Worm (Caenorhabditis elegans) whole organism, L3 larva: ENCODE measurements around the gene Y49F6B.6.
A peak's percentile ranks its signal among the peaks of the same experiment; 100 is the strongest.

Source experiments
- R02D3.7 ChIP-seq: fragments of 150-350 bp; optimal IDR thresholded peaks from 2 replicates; lab custom pipeline; 2014; ENCODE audit warnings: missing biosample characterization, missing genetic modification characterization
- ZK546.5 ChIP-seq: sonication (generic microtip); optimal IDR thresholded peaks from 2 replicates; lab custom pipeline; 2017; ENCODE audit warnings: missing biosample characterization, missing genetic modification characterization
- ama-1 ChIP-seq: fragments of 150-350 bp; optimal IDR thresholded peaks from 2 replicates; lab custom pipeline; 2018
- ceh-16 ChIP-seq: sonication (generic microtip); optimal IDR thresholded peaks from 2 replicates; lab custom pipeline; 2017; ENCODE audit warnings: missing biosample characterization, missing genetic modification characterization
- ceh-82 ChIP-seq: fragments of 150-350 bp; optimal IDR thresholded peaks from 2 replicates; lab custom pipeline; 2014; ENCODE audit warnings: missing biosample characterization, missing genetic modification characterization
- ceh-9 ChIP-seq: sonication (generic microtip); optimal IDR thresholded peaks from 2 replicates; lab custom pipeline; 2018; ENCODE audit warnings: missing biosample characterization, missing genetic modification characterization
- daf-12 ChIP-seq: fragments of 150-350 bp; optimal IDR thresholded peaks from 2 replicates; lab custom pipeline; 2014; ENCODE audit warnings: missing biosample characterization, missing genetic modification reagents, missing genetic modification characterization
- egl-27 ChIP-seq: sonication (generic microtip); optimal IDR thresholded peaks from 4 replicates; lab custom pipeline; 2017; ENCODE audit warnings: missing biosample characterization, missing genetic modification reagents, missing genetic modification characterization
- egl-5 ChIP-seq: fragments of 150-350 bp; optimal IDR thresholded peaks from 2 replicates; lab custom pipeline; 2017; ENCODE audit warnings: missing biosample characterization, missing genetic modification reagents, missing genetic modification characterization, inconsistent platforms
- elt-1 ChIP-seq: fragments of 150-350 bp; optimal IDR thresholded peaks from 2 replicates; lab custom pipeline; 2014; ENCODE audit warnings: missing biosample characterization, missing genetic modification characterization
- elt-2 ChIP-seq: sonication (generic microtip); optimal IDR thresholded peaks from 2 replicates; lab custom pipeline; 2016; ENCODE audit warnings: missing genetic modification reagents, mild to moderate bottlenecking, missing genetic modification characterization, missing compliant biosample characterization
- elt-3 ChIP-seq, 3 experiments: fragments of 150-350 bp in 1 of 3; sonication (generic microtip) in 2 of 3; optimal IDR thresholded peaks; 2 replicates in 2 of 3; 4 replicates in 1 of 3; lab custom pipeline; 2014 to 2017; ENCODE audit warnings: missing biosample characterization in 3 of 3, missing genetic modification characterization in 3 of 3
- fkh-10 ChIP-seq: sonication (generic microtip); optimal IDR thresholded peaks from 2 replicates; lab custom pipeline; 2017; ENCODE audit warnings: missing biosample characterization, missing genetic modification reagents, missing genetic modification characterization
- fkh-2 ChIP-seq: fragments of 150-350 bp; optimal IDR thresholded peaks from 2 replicates; lab custom pipeline; 2014; ENCODE audit warnings: missing biosample characterization, missing genetic modification reagents, missing genetic modification characterization
- fos-1 ChIP-seq: fragments of 150-350 bp; optimal IDR thresholded peaks from 2 replicates; lab custom pipeline; 2014; ENCODE audit warnings: missing biosample characterization, missing genetic modification characterization
- hmg-11 ChIP-seq: sonication (generic microtip); optimal IDR thresholded peaks from 2 replicates; lab custom pipeline; 2016; ENCODE audit warnings: missing genetic modification characterization, missing compliant biosample characterization
- jun-1 ChIP-seq: fragments of 150-350 bp; optimal IDR thresholded peaks from 2 replicates; lab custom pipeline; 2014; ENCODE audit warnings: missing biosample characterization, missing genetic modification reagents, missing genetic modification characterization
- lin-15B ChIP-seq: fragments of 150-350 bp; optimal IDR thresholded peaks from 2 replicates; lab custom pipeline; 2014; ENCODE audit warnings: missing biosample characterization, missing genetic modification characterization
- lin-39 ChIP-seq: fragments of 150-350 bp; optimal IDR thresholded peaks from 2 replicates; lab custom pipeline; 2018; ENCODE audit warnings: missing biosample characterization, missing genetic modification reagents, missing genetic modification characterization
- lsy-12 ChIP-seq: sonication (generic microtip); optimal IDR thresholded peaks from 2 replicates; lab custom pipeline; 2016; ENCODE audit warnings: mild to moderate bottlenecking, missing genetic modification characterization, missing compliant biosample characterization
- mdl-1 ChIP-seq: fragments of 150-350 bp; optimal IDR thresholded peaks from 2 replicates; lab custom pipeline; 2014; ENCODE audit warnings: missing biosample characterization, missing genetic modification characterization
- mml-1 ChIP-seq: fragments of 150-350 bp; sonication (generic microtip); optimal IDR thresholded peaks from 3 replicates; lab custom pipeline; 2014; ENCODE audit warnings: missing biosample characterization, missing genetic modification characterization
- nfya-1 ChIP-seq: sonication (generic microtip); optimal IDR thresholded peaks from 2 replicates; lab custom pipeline; 2017; ENCODE audit warnings: missing genetic modification characterization, mild to moderate bottlenecking, missing compliant biosample characterization, antibody characterized with exemption, moderate library complexity; ENCODE audit not compliant: insufficient read depth
- nhr-12 ChIP-seq: fragments of 150-350 bp; optimal IDR thresholded peaks from 2 replicates; lab custom pipeline; 2014; ENCODE audit warnings: missing biosample characterization, missing genetic modification characterization
- nhr-23 ChIP-seq: fragments of 150-350 bp; optimal IDR thresholded peaks from 2 replicates; lab custom pipeline; 2014; ENCODE audit warnings: missing biosample characterization, missing genetic modification reagents, missing genetic modification characterization
- nhr-237 ChIP-seq: fragments of 150-350 bp; optimal IDR thresholded peaks from 2 replicates; lab custom pipeline; 2014; ENCODE audit warnings: missing biosample characterization, missing genetic modification characterization
- nhr-25 ChIP-seq: sonication (generic microtip); optimal IDR thresholded peaks from 2 replicates; lab custom pipeline; 2017; ENCODE audit warnings: missing biosample characterization, missing genetic modification characterization
- nhr-28 ChIP-seq: fragments of 150-350 bp; optimal IDR thresholded peaks from 2 replicates; lab custom pipeline; 2014; ENCODE audit warnings: missing biosample characterization, missing genetic modification characterization
- nhr-43 ChIP-seq: sonication (generic microtip); optimal IDR thresholded peaks from 2 replicates; lab custom pipeline; 2016; ENCODE audit warnings: mild to moderate bottlenecking, missing genetic modification characterization, missing compliant biosample characterization; ENCODE audit not compliant: poor library complexity, severe bottlenecking
- nhr-67 ChIP-seq: fragments of 150-350 bp; optimal IDR thresholded peaks from 2 replicates; lab custom pipeline; 2014; ENCODE audit warnings: missing biosample characterization, missing genetic modification characterization
- nhr-76 ChIP-seq: fragments of 150-350 bp; sonication (generic microtip); optimal IDR thresholded peaks from 5 replicates; lab custom pipeline; 2014; ENCODE audit warnings: missing biosample characterization, missing genetic modification characterization
- nhr-77 ChIP-seq: fragments of 150-350 bp; optimal IDR thresholded peaks from 2 replicates; lab custom pipeline; 2014; ENCODE audit warnings: missing biosample characterization, missing genetic modification characterization
- snpc-4 ChIP-seq: fragments of 150-350 bp; optimal IDR thresholded peaks from 2 replicates; lab custom pipeline; 2014; ENCODE audit warnings: missing biosample characterization, missing genetic modification characterization
- tbx-2 ChIP-seq: sonication (generic microtip); optimal IDR thresholded peaks from 2 replicates; lab custom pipeline; 2016; ENCODE audit warnings: mild to moderate bottlenecking, missing genetic modification characterization, missing compliant biosample characterization
- unc-39 ChIP-seq: sonication (generic microtip); optimal IDR thresholded peaks from 4 replicates; lab custom pipeline; 2017; ENCODE audit warnings: missing biosample characterization, missing genetic modification characterization
- unc-62 ChIP-seq: fragments of 150-350 bp; sonication (generic microtip); optimal IDR thresholded peaks from 4 replicates; lab custom pipeline; 2014; ENCODE audit warnings: missing biosample characterization, missing genetic modification reagents, missing genetic modification characterization
- zag-1 ChIP-seq: fragments of 150-350 bp; optimal IDR thresholded peaks from 2 replicates; lab custom pipeline; 2014; ENCODE audit warnings: missing biosample characterization, missing genetic modification characterization
- ztf-4 ChIP-seq: fragments of 150-350 bp; optimal IDR thresholded peaks from 2 replicates; lab custom pipeline; 2014; ENCODE audit warnings: missing biosample characterization, missing genetic modification characterization

Y49F6B.6 gene

ce11 chrII:3473744-3474143, 827 bp downstream of the Y49F6B.6 start, which contains the start of gene sdz-32:
Gene sdz-32, plus strand, starts transcription at chrII:3474044.
- TF ChIP-seq ceh-9 (no peak), nhr-12 (tag; lab: Kevin White, UChicago) (no peak), hmg-11 (tag; lab: Kevin White, UChicago) (no peak)

- TF ChIP-seq tbx-2 (no peak), zag-1 (no peak), elt-1 (no peak), elt-3 (tag; optimal IDR thresholded peaks at IDR 0.05; lab: Kevin White, UChicago) (no peak), ceh-82 (tag; lab: Kevin White, UChicago) (no peak), nhr-25 (tag; lab: Kevin White, UChicago) (no peak), lin-15B (tag; lab: Kevin White, UChicago) (no peak), ZK546.5 (tag; lab: Kevin White, UChicago) (no peak), fkh-2 (tag; lab: Kevin White, UChicago) (no peak), fos-1 (tag; lab: Kevin White, UChicago) (no peak), mdl-1 (tag; lab: Kevin White, UChicago) (no peak), ztf-4 (tag; lab: Kevin White, UChicago) (no peak), unc-62 (GFP tag; lab: Kevin White, UChicago) (no peak), lin-39 (tag; lab: Kevin White, UChicago) (no peak), nhr-237 (tag; lab: Kevin White, UChicago) (no peak), daf-12 (tag; lab: Kevin White, UChicago) (no peak), ama-1 (no peak), nhr-77 (tag; lab: Kevin White, UChicago) (no peak), nhr-43 (no peak)
Observed at ce11 chrII:3476536-3476935, 3.6 kb downstream of the Y49F6B.6 start.

- TF ChIP-seq fos-1 (tag; lab: Kevin White, UChicago), result no peak
- TF ChIP-seq snpc-4 (tag; lab: Kevin White, UChicago), result no peak
- TF ChIP-seq daf-12 (tag; lab: Kevin White, UChicago), result no peak
- no peak for TF ChIP-seq mml-1 (tag; lab: Kevin White, UChicago)
- no peak for TF ChIP-seq nhr-76 (tag; lab: Kevin White, UChicago)
- TF ChIP-seq nhr-23, result no peak
- no peak for TF ChIP-seq unc-39 (tag; lab: Kevin White, UChicago)
- TF ChIP-seq ceh-9, result no peak
- no peak for TF ChIP-seq lsy-12 (tag; lab: Kevin White, UChicago)
- no peak for TF ChIP-seq egl-27
- TF ChIP-seq R02D3.7, result no peak
- TF ChIP-seq jun-1 (tag; lab: Kevin White, UChicago), result no peak
- TF ChIP-seq nhr-28 (tag; lab: Kevin White, UChicago), result no peak
- TF ChIP-seq ztf-4 (tag; lab: Kevin White, UChicago), result no peak
- TF ChIP-seq, all 47 proteins: peak for 0
Observed at ce11 chrII:3477171-3477570, 4.3 kb downstream of the Y49F6B.6 start, which contains the start of gene fbxb-104. Gene fbxb-104, minus strand, starts transcription at chrII:3477271.

ce11 chrII:3481584-3481983, 8.7 kb downstream of the Y49F6B.6 start, which contains the start of gene Y49F6B.8:
Gene Y49F6B.8, minus strand, starts transcription at chrII:3481684.
- no peak for TF ChIP-seq ceh-16 (tag; lab: Kevin White, UChicago)
- no peak for TF ChIP-seq nhr-76 (tag; lab: Kevin White, UChicago)

ce11 chrII:3482231-3482630, 9.3 kb downstream of the Y49F6B.6 start, which contains the start of gene smu-2:
Gene smu-2, plus strand, starts transcription at chrII:3482408.
- peak; percentile 55 for TF ChIP-seq snpc-4 (tag; lab: Kevin White, UChicago)
- peak; percentile 59 for TF ChIP-seq lin-39 (tag; lab: Kevin White, UChicago)
- peak; percentile 91 for TF ChIP-seq lin-15B (tag; lab: Kevin White, UChicago)
- peak; percentile 20 for TF ChIP-seq nhr-25 (tag; lab: Kevin White, UChicago)
- TF ChIP-seq lsy-12 (tag; lab: Kevin White, UChicago), result no peak
- peak; percentile 1 for TF ChIP-seq R02D3.7
- peak; percentile 55 for TF ChIP-seq nfya-1
- peak; percentile 11 for TF ChIP-seq elt-2 (tag; lab: Kevin White, UChicago)
- peak; percentile 17 for TF ChIP-seq nhr-23
- peak; percentile 17 for TF ChIP-seq fkh-10 (GFP tag; lab: Kevin White, UChicago)
- TF ChIP-seq elt-3 (tag; optimal IDR thresholded peaks at IDR 0.05; lab: Kevin White, UChicago), result no peak
- TF ChIP-seq elt-1, result no peak
- no peak for TF ChIP-seq nhr-67 (tag; lab: Kevin White, UChicago)
- TF ChIP-seq tbx-2, result no peak
- TF ChIP-seq egl-5 (tag; lab: Kevin White, UChicago), result peak; percentile 69
- no peak for TF ChIP-seq ZK546.5 (tag; lab: Kevin White, UChicago)
- TF ChIP-seq mml-1 (tag; lab: Kevin White, UChicago), result no peak
